Worm (Caenorhabditis elegans): Measurements from ENCODE around the gene C46F11.4.

DNA sequence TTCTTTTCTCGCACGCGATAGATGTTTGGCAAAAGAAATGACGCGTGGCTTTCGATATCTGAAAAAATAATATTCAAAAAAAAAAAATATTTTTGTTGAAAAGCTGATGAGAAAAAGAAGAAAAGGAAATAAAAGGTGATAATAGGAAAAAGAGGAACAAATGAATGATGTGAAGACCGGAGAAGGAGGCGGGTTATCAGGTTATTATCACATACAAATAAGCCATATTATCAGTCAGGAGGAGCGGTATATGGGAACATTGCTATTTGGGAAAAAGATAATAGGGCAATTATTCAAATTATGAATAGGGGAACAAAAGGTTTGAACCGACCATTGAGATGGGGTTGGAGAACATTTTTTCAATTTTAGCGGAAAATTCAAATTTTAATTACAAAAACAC lies 10.0 kb upstream of the C46F11.4 start:
- TF ChIP-seq mep-1 (tag; optimal IDR thresholded peaks at IDR 0.05): no peak
- no peak for TF ChIP-seq nhr-28 (tag; optimal IDR thresholded peaks at IDR 0.05)
- no peak for TF ChIP-seq fos-1 (tag; optimal IDR thresholded peaks at IDR 0.05)
- TF ChIP-seq ZK546.5 (tag; optimal IDR thresholded peaks at IDR 0.05): no peak
- no peak for TF ChIP-seq snpc-4 (tag; optimal IDR thresholded peaks at IDR 0.05)
